Worm (Caenorhabditis elegans): ENCODE measurements around the gene Y45F3A.9.

The Y45F3A.9 gene

ce11 chrIII:10621208-10621607 is 26.2 kb upstream of the Y45F3A.9 start, which contains the start of the genes lron-10 and hpr-9 (continued):
- TF ChIP-seq ztf-28 (GFP tag; IDR thresholded peaks at IDR 0.05) (0 out of 2 replicates have a peak, but pooled peaks have one; percentile 58), madf-10 (tag; optimal IDR thresholded peaks at IDR 0.05) (peak; percentile 73), sptf-2 (GFP tag; optimal IDR thresholded peaks at IDR 0.05) (no peak), sea-2 (GFP tag; IDR thresholded peaks at IDR 0.05) (0 out of 2 replicates have a peak, but pooled peaks have one; percentile 31), cebp-2 (GFP tag; IDR thresholded peaks at IDR 0.05) (no peak), F37B4.10 (GFP tag; IDR thresholded peaks at IDR 0.05) (no peak)

DNA sequence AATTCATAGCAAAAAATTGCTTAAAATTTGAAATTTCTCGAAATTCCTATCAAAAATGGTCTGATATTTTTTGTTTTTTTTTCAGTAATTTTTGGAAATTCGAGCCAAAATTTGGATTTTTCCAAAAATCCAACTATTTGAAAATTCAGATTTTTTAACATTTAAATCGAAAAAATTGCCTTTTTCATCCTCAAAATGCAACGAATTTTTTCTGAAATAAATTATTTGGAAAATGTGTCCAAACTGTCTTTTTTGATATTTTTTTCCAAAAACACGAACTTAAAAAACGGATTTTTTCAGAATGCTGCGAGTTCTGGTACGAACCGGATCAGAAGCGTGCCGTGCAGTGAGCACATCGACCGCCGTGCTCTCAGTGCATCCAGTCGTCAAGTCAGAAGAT is 20.2 kb upstream of the Y45F3A.9 start, which contains the start of gene mrpl-22:
Gene mrpl-22, plus strand, starts transcription at position 301 of the 400 bp plus-strand sequence.
- peak in 1 of 3 experiments; percentile 16 for TF ChIP-seq lin-35 (GFP tag; optimal IDR thresholded peaks at IDR 0.05)
- no peak for TF ChIP-seq K12H6.12 (tag; optimal IDR thresholded peaks at IDR 0.05)

- no peak for TF ChIP-seq tbp1 (GFP tag; optimal IDR thresholded peaks at IDR 0.05)
- no peak for TF ChIP-seq akir-1 (GFP tag; optimal IDR thresholded peaks at IDR 0.05)
- TF ChIP-seq fkh-3 (tag; optimal IDR thresholded peaks at IDR 0.05) = no peak
- no peak for TF ChIP-seq sdz-38 (tag; optimal IDR thresholded peaks at IDR 0.05)
- no peak for TF ChIP-seq F33H1.4 (GFP tag; IDR thresholded peaks at IDR 0.05)
- TF ChIP-seq zfh-2 (GFP tag; conservative IDR thresholded peaks at IDR 0.05) = no peak
- TF ChIP-seq ekl-4 (GFP tag; IDR thresholded peaks at IDR 0.05) = no peak
- TF ChIP-seq unc-130 (GFP tag; optimal IDR thresholded peaks at IDR 0.05) = no peak
- no peak for TF ChIP-seq cebp-2 (GFP tag; IDR thresholded peaks at IDR 0.05)
- TF ChIP-seq nfya-1 (tag; optimal IDR thresholded peaks at IDR 0.05; ENCODE audit: borderline replicate concordance, insufficient read depth) = no peak
- no peak for TF ChIP-seq aptf-2 (GFP tag; conservative IDR thresholded peaks at IDR 0.05)
- TF ChIP-seq Y53F4B.3 (GFP tag; IDR thresholded peaks at IDR 0.05) = no peak
- no peak for TF ChIP-seq F52B5.7 (tag; optimal IDR thresholded peaks at IDR 0.05)
- TF ChIP-seq nfya-2 (GFP tag; IDR thresholded peaks at IDR 0.05) = no peak
- no peak for TF ChIP-seq madf-3 (GFP tag; IDR thresholded peaks at IDR 0.05)
- TF ChIP-seq egl-44 (GFP tag; IDR thresholded peaks at IDR 0.05) = no peak
- no peak for TF ChIP-seq C17E4.6 (GFP tag; IDR thresholded peaks at IDR 0.05)
- no peak for TF ChIP-seq cebp-1 (GFP tag; IDR thresholded peaks at IDR 0.05)
- TF ChIP-seq cebp-1 (tag; optimal IDR thresholded peaks at IDR 0.05) = no peak
Observed at ce11 chrIII:10612333-10612732, 17.4 kb upstream of the Y45F3A.9 start, which contains the start of gene Y39A1A.24. Gene Y39A1A.24 (plus strand): TSS chrIII:10612633.

- TF ChIP-seq K11D2.4 (GFP tag; IDR thresholded peaks at IDR 0.05) (no peak), hrde-1 (tag; optimal IDR thresholded peaks at IDR 0.05; ENCODE audit: borderline replicate concordance) (no peak), hmg-1.2 (GFP tag; IDR thresholded peaks at IDR 0.05) (no peak), tbx-9 (tag; optimal IDR thresholded peaks at IDR 0.05; ENCODE audit: borderline replicate concordance) (no peak), bed-1 (GFP tag; IDR thresholded peaks at IDR 0.05) (no peak)
Observed at ce11 chrIII:10608161-10608560, 13.2 kb upstream of the Y45F3A.9 start.

DNA sequence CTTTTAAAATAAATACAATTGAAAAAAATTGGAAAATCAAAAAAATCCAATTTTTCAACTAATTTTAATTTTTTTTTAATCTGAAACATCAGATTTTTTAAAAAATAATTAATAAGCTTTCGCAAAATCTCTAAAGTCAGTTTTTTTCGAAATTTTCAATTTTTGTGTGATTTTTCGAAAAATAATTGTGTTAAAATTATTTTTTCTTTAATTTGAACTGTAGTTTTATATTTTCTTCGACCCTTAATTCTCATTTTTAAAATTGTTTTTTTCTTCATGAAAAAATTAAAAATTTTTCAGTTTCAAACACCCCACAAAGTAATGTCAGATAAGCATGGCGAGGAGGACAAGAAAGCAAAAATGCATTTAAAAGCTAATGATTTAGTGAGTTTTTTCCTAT is 10.1 kb upstream of the Y45F3A.9 start, which contains the start of gene rabx-5:
Gene rabx-5, plus strand, starts transcription at position 301 of the 400 bp plus-strand sequence.
- TF ChIP-seq efl-1 (GFP tag; optimal IDR thresholded peaks at IDR 0.05) (no peak), nfya-2 (GFP tag; IDR thresholded peaks at IDR 0.05) (no peak), T07F8.4 (tag; optimal IDR thresholded peaks at IDR 0.05) (no peak), ceh-40 (GFP tag; IDR thresholded peaks at IDR 0.05) (no peak), zim-3 (tag; optimal IDR thresholded peaks at IDR 0.05) (no peak), tlf-1 (GFP tag; optimal IDR thresholded peaks at IDR 0.05) (no peak), fkh-3 (tag; optimal IDR thresholded peaks at IDR 0.05) (no peak), ztf-3 (GFP tag; optimal IDR thresholded peaks at IDR 0.05) (no peak)

All from whole organism, young adult.